Worm (Caenorhabditis elegans) whole organism, young adult: Measurements from ENCODE around the gene lin-54.

Experiments used
- B0035.1 ChIP-seq: sonication (generic microtip); optimal IDR thresholded peaks from 2 replicates; lab custom pipeline; 2016; ENCODE audit warnings: missing genetic modification characterization, mild to moderate bottlenecking, missing compliant biosample characterization, missing genotype, missing genetic modification reagents
- B0336.3 ChIP-seq: fragments of 200-800 bp; sonication (Bioruptor generic); IDR thresholded peaks from 2 replicates; pipeline ENCODE4 v1.3.6; 2022; ENCODE audit warnings: missing genetic modification characterization, missing compliant biosample characterization
- C17E4.6 ChIP-seq: fragments of 200-800 bp; sonication (Bioruptor generic); IDR thresholded peaks from 2 replicates; pipeline ENCODE4 v1.3.6; 2022; ENCODE audit warnings: missing genetic modification reagents, missing genetic modification characterization, missing compliant biosample characterization
- D2030.7 ChIP-seq: fragments of 200-800 bp; sonication (Bioruptor generic); IDR thresholded peaks from 2 replicates; pipeline ENCODE4 v1.3.6; 2022; ENCODE audit warnings: missing genetic modification reagents, missing genetic modification characterization, missing compliant biosample characterization
- F33H1.4 ChIP-seq: fragments of 200-800 bp; sonication (Bioruptor generic); IDR thresholded peaks from 2 replicates; pipeline ENCODE4 v1.3.6; 2022; ENCODE audit warnings: missing genetic modification reagents, missing genetic modification characterization, missing compliant biosample characterization
- F52B5.7 ChIP-seq: sonication (generic microtip); optimal IDR thresholded peaks from 2 replicates; lab custom pipeline; 2016; ENCODE audit warnings: mild to moderate bottlenecking, missing genetic modification characterization, missing compliant biosample characterization
- F57A8.1 ChIP-seq: fragments of 200-800 bp; sonication (Bioruptor generic); optimal IDR thresholded peaks from 2 replicates; lab custom pipeline; 2018; ENCODE audit warnings: mild to moderate bottlenecking, missing genetic modification characterization, moderate library complexity, missing compliant biosample characterization
- K11D2.4 ChIP-seq: fragments of 200-800 bp; sonication (Bioruptor generic); IDR thresholded peaks from 2 replicates; pipeline ENCODE4 v1.3.6; 2022; ENCODE audit warnings: missing genetic modification reagents, missing genetic modification characterization, missing compliant biosample characterization
- Y53F4B.3 ChIP-seq: fragments of 200-800 bp; sonication (Bioruptor generic); IDR thresholded peaks from 2 replicates; pipeline ENCODE4 v1.3.6; 2022; ENCODE audit warnings: missing genetic modification reagents, missing genetic modification characterization, missing compliant biosample characterization
- Y53G8AR.9 ChIP-seq: fragments of 200-800 bp; sonication (Bioruptor generic); conservative IDR thresholded peaks from 2 replicates; pipeline ENCODE4 v1.3.6; 2022; ENCODE audit warnings: missing genetic modification reagents, missing genetic modification characterization, missing compliant biosample characterization
- Y67H2A.10 ChIP-seq: fragments of 200-800 bp; sonication (Bioruptor generic); conservative IDR thresholded peaks from 2 replicates; pipeline ENCODE4 v1.3.6; 2022; ENCODE audit warnings: missing genetic modification reagents, missing genetic modification characterization, missing compliant biosample characterization
- akir-1 ChIP-seq: fragments of 200-800 bp; sonication (Bioruptor generic); optimal IDR thresholded peaks from 2 replicates; lab custom pipeline; 2018; ENCODE audit warnings: mild to moderate bottlenecking, missing genetic modification characterization, moderate library complexity, missing compliant biosample characterization
- atf-7 ChIP-seq: sonication (generic microtip); optimal IDR thresholded peaks from 2 replicates; lab custom pipeline; 2017; ENCODE audit warnings: mild to moderate bottlenecking, missing genetic modification characterization, missing compliant biosample characterization
- attf-6 ChIP-seq: fragments of 200-800 bp; sonication (Bioruptor generic); IDR thresholded peaks from 2 replicates; pipeline ENCODE4 v1.3.6; 2022; ENCODE audit warnings: missing genetic modification reagents, missing genetic modification characterization, missing compliant biosample characterization
- bed-1 ChIP-seq: fragments of 200-800 bp; sonication (Bioruptor generic); IDR thresholded peaks from 2 replicates; pipeline ENCODE4 v1.3.6; 2022; ENCODE audit warnings: missing genetic modification reagents, missing genetic modification characterization, missing compliant biosample characterization
- ccch-3 ChIP-seq: fragments of 200-800 bp; sonication (Bioruptor generic); optimal IDR thresholded peaks from 2 replicates; lab custom pipeline; 2018; ENCODE audit warnings: mild to moderate bottlenecking, missing genetic modification characterization, missing compliant biosample characterization
- cebp-1 ChIP-seq, 2 experiments: fragments of 200-800 bp in 1 of 2; sonication (Bioruptor generic) in 1 of 2; sonication (generic microtip) in 1 of 2; IDR thresholded peaks in 1 of 2; optimal IDR thresholded peaks in 1 of 2; 2 replicates each; pipeline versions ENCODE4 v1.3.6 to Lab custom; 2017 to 2022; ENCODE audit warnings: missing compliant biosample characterization in 2 of 2, missing genetic modification characterization in 2 of 2, mild to moderate bottlenecking in 1 of 2, missing genetic modification reagents in 1 of 2, moderate library complexity in 1 of 2
- cebp-2 ChIP-seq: fragments of 200-800 bp; sonication (Bioruptor generic); IDR thresholded peaks from 2 replicates; pipeline ENCODE4 v1.3.6; 2022; ENCODE audit warnings: missing genetic modification characterization, missing compliant biosample characterization
- ceh-100 ChIP-seq: fragments of 200-800 bp; sonication (Bioruptor generic); IDR thresholded peaks from 2 replicates; pipeline ENCODE4 v1.3.6; 2022; ENCODE audit warnings: missing genetic modification reagents, missing genetic modification characterization, missing compliant biosample characterization
- die-1 ChIP-seq: sonication (generic microtip); optimal IDR thresholded peaks from 2 replicates; lab custom pipeline; 2016; ENCODE audit warnings: missing genotype, mild to moderate bottlenecking, missing genetic modification characterization, missing compliant biosample characterization
- dox-1 ChIP-seq: fragments of 200-800 bp; sonication (Bioruptor generic); IDR thresholded peaks from 2 replicates; pipeline ENCODE4 v1.3.6; 2022; ENCODE audit warnings: missing genetic modification reagents, missing genetic modification characterization, missing compliant biosample characterization
- dpl-1 ChIP-seq: fragments of 150-350 bp; optimal IDR thresholded peaks from 2 replicates; lab custom pipeline; 2014; ENCODE audit warnings: missing biosample characterization, missing genetic modification reagents, missing genetic modification characterization
- egrh-3 ChIP-seq: fragments of 200-800 bp; sonication (Bioruptor generic); IDR thresholded peaks from 2 replicates; pipeline ENCODE4 v1.3.6; 2022; ENCODE audit warnings: missing genetic modification reagents, missing genetic modification characterization, missing compliant biosample characterization
- ets-4 ChIP-seq: fragments of 200-800 bp; sonication (Bioruptor generic); optimal IDR thresholded peaks from 2 replicates; lab custom pipeline; 2018; ENCODE audit warnings: mild to moderate bottlenecking, missing genetic modification characterization, missing compliant biosample characterization
- gei-17 ChIP-seq: fragments of 200-800 bp; sonication (Bioruptor generic); optimal IDR thresholded peaks from 2 replicates; lab custom pipeline; 2018; ENCODE audit warnings: mild to moderate bottlenecking, missing genetic modification characterization, missing compliant biosample characterization
- him-1 ChIP-seq: sonication (generic microtip); optimal IDR thresholded peaks from 2 replicates; lab custom pipeline; 2016; ENCODE audit warnings: missing genotype, missing genetic modification reagents, missing genetic modification characterization, missing compliant biosample characterization
- hmg-1.2 ChIP-seq: fragments of 200-800 bp; sonication (Bioruptor generic); IDR thresholded peaks from 2 replicates; pipeline ENCODE4 v1.3.6; 2022; ENCODE audit warnings: missing genetic modification reagents, missing genetic modification characterization, missing compliant biosample characterization
- hrde-1 ChIP-seq: sonication (generic microtip); optimal IDR thresholded peaks from 2 replicates; lab custom pipeline; 2016; ENCODE audit warnings: missing genetic modification characterization, mild to moderate bottlenecking, missing compliant biosample characterization, moderate library complexity, missing genotype, missing genetic modification reagents, borderline replicate concordance
- lin-40 ChIP-seq: sonication (generic microtip); optimal IDR thresholded peaks from 2 replicates; lab custom pipeline; 2016; ENCODE audit warnings: missing genetic modification characterization, mild to moderate bottlenecking, missing compliant biosample characterization, missing genotype, missing genetic modification reagents
- lin-54 ChIP-seq: fragments of 200-800 bp; sonication (Bioruptor generic); optimal IDR thresholded peaks from 2 replicates; lab custom pipeline; 2018; ENCODE audit warnings: mild to moderate bottlenecking, missing genetic modification characterization, missing compliant biosample characterization
- madf-10 ChIP-seq: sonication (generic microtip); optimal IDR thresholded peaks from 2 replicates; lab custom pipeline; 2016; ENCODE audit warnings: mild to moderate bottlenecking, missing genetic modification characterization, missing compliant biosample characterization
- mel-28 ChIP-seq: sonication (generic microtip); optimal IDR thresholded peaks from 2 replicates; lab custom pipeline; 2016; ENCODE audit warnings: borderline replicate concordance, mild to moderate bottlenecking, missing genetic modification characterization, missing compliant biosample characterization
- nfya-1 ChIP-seq: sonication (generic microtip); optimal IDR thresholded peaks from 2 replicates; lab custom pipeline; 2017; ENCODE audit warnings: antibody characterized with exemption, missing compliant biosample characterization, missing genetic modification characterization, borderline replicate concordance; ENCODE audit not compliant: insufficient read depth
- nhr-120 ChIP-seq: fragments of 200-800 bp; sonication (Bioruptor generic); IDR thresholded peaks from 2 replicates; pipeline ENCODE4 v1.3.6; 2022; ENCODE audit warnings: missing genetic modification characterization, missing compliant biosample characterization
- rec-8 ChIP-seq, 2 experiments: sonication (generic microtip); optimal IDR thresholded peaks; 2 replicates each; lab custom pipeline; 2016; ENCODE audit warnings: mild to moderate bottlenecking in 2 of 2, missing genetic modification characterization in 2 of 2, missing genetic modification reagents in 2 of 2, missing genotype in 2 of 2, missing biosample characterization in 1 of 2, missing compliant biosample characterization in 1 of 2, moderate library complexity in 1 of 2
- rpc-1 ChIP-seq, 2 experiments: fragments of 150-350 bp in 1 of 2; sonication (generic microtip) in 1 of 2; optimal IDR thresholded peaks; 2 replicates each; lab custom pipeline; 2014 to 2018; ENCODE audit warnings: missing biosample characterization in 1 of 2, missing genetic modification characterization in 1 of 2, missing genetic modification reagents in 1 of 2, missing genotype in 1 of 2
- snpc-1.3 ChIP-seq: sonication (generic microtip); optimal IDR thresholded peaks from 2 replicates; lab custom pipeline; 2017; ENCODE audit warnings: missing genetic modification characterization, mild to moderate bottlenecking, missing compliant biosample characterization, antibody characterized with exemption, moderate library complexity, missing genotype, missing genetic modification reagents; ENCODE audit not compliant: insufficient read depth
- somi-1 ChIP-seq: fragments of 200-800 bp; sonication (Bioruptor generic); optimal IDR thresholded peaks from 2 replicates; lab custom pipeline; 2018; ENCODE audit warnings: mild to moderate bottlenecking, missing genetic modification characterization, missing compliant biosample characterization
- tbx-9 ChIP-seq: sonication (generic microtip); optimal IDR thresholded peaks from 2 replicates; lab custom pipeline; 2016; ENCODE audit warnings: borderline replicate concordance, missing genetic modification characterization, inconsistent platforms, missing compliant biosample characterization
- tlf-1 ChIP-seq: fragments of 200-800 bp; sonication (Bioruptor generic); optimal IDR thresholded peaks from 2 replicates; lab custom pipeline; 2018; ENCODE audit warnings: mild to moderate bottlenecking, missing genetic modification characterization, missing compliant biosample characterization
- zim-3 ChIP-seq: sonication (generic microtip); optimal IDR thresholded peaks from 2 replicates; lab custom pipeline; 2017; ENCODE audit warnings: mild to moderate bottlenecking, missing genetic modification characterization, moderate library complexity, missing compliant biosample characterization
- ztf-22 ChIP-seq: fragments of 200-800 bp; sonication (Bioruptor generic); optimal IDR thresholded peaks from 2 replicates; lab custom pipeline; 2018; ENCODE audit warnings: mild to moderate bottlenecking, missing genetic modification characterization, moderate library complexity, missing compliant biosample characterization
- ztf-25 ChIP-seq: fragments of 200-800 bp; sonication (Bioruptor generic); IDR thresholded peaks from 2 replicates; pipeline ENCODE4 v1.3.6; 2022; ENCODE audit warnings: missing genetic modification reagents, missing genetic modification characterization, missing compliant biosample characterization
- ztf-6 ChIP-seq: fragments of 200-800 bp; sonication (Bioruptor generic); IDR thresholded peaks from 2 replicates; pipeline ENCODE4 v1.3.6; 2022; ENCODE audit warnings: missing genetic modification reagents, missing genetic modification characterization, missing compliant biosample characterization

lin-54 gene

ce11 chrIV:13238943-13239861, 1.6 kb upstream of the lin-54 start, which contains the start of gene tag-115 (continued):
- peak; percentile 20 for TF ChIP-seq rec-8 (tag; optimal IDR thresholded peaks at IDR 0.05; lab: Kevin White, UChicago)
- TF ChIP-seq him-1 (tag; lab: Kevin White, UChicago): no peak
- TF ChIP-seq dpl-1 (GFP tag; lab: Kevin White, UChicago): no peak
- peak; percentile 98 for TF ChIP-seq hrde-1 (tag; lab: Kevin White, UChicago)
- TF ChIP-seq bed-1 (GFP tag; lab: Robert Waterston, UW): 0 out of 2 replicates have a peak, but pooled peaks have one; percentile 15
- peak; percentile 83 for TF ChIP-seq B0336.3
- TF ChIP-seq lin-40 (tag; lab: Kevin White, UChicago): peak; percentile 20
- peak; percentile 43; the same call in 1 of the 2 replicates for TF ChIP-seq D2030.7 (GFP tag; lab: Robert Waterston, UW)
- no peak for TF ChIP-seq B0035.1 (tag; lab: Kevin White, UChicago)
- no peak; the same call in none of the 2 replicates for TF ChIP-seq F33H1.4 (GFP tag; lab: Robert Waterston, UW)
- TF ChIP-seq ets-4: no peak
- TF ChIP-seq Y53F4B.3 (GFP tag; lab: Robert Waterston, UW): no peak
- peak; percentile 75 for TF ChIP-seq dox-1 (GFP tag; lab: Robert Waterston, UW)
- peak; percentile 52; the same call in 1 of the 2 replicates for TF ChIP-seq C17E4.6 (GFP tag; lab: Robert Waterston, UW)
- TF ChIP-seq akir-1 (GFP tag; lab: Kevin White, UChicago): no peak
- TF ChIP-seq K11D2.4 (GFP tag; lab: Robert Waterston, UW): no peak
- no peak for TF ChIP-seq ztf-6 (GFP tag; lab: Robert Waterston, UW)
- TF ChIP-seq ccch-3: no peak
- TF ChIP-seq die-1: peak; percentile 63
- TF ChIP-seq attf-6 (GFP tag; lab: Robert Waterston, UW): peak; percentile 91
- peak; percentile 94 for TF ChIP-seq snpc-1.3 (tag; lab: Kevin White, UChicago)
- no peak for TF ChIP-seq nhr-120 (GFP tag; lab: Robert Waterston, UW)
- no peak for TF ChIP-seq nfya-1
- TF ChIP-seq ztf-25 (GFP tag; lab: Robert Waterston, UW): no peak
- TF ChIP-seq lin-54 (GFP tag; lab: Kevin White, UChicago): peak; percentile 92
- no peak for TF ChIP-seq F57A8.1 (GFP tag; lab: Kevin White, UChicago)
- TF ChIP-seq egrh-3 (GFP tag; lab: Robert Waterston, UW): no peak
- TF ChIP-seq gei-17 (GFP tag; lab: Kevin White, UChicago): no peak
- TF ChIP-seq Y53G8AR.9 (GFP tag; lab: Robert Waterston, UW): peak; percentile 53; the same call in 1 of the 2 replicates
- no peak for TF ChIP-seq mel-28 (tag; lab: Kevin White, UChicago)
- TF ChIP-seq rpc-1 (optimal IDR thresholded peaks at IDR 0.05; lab: Kevin White, UChicago): no peak
- peak; percentile 62 for TF ChIP-seq rpc-1 (tag; optimal IDR thresholded peaks at IDR 0.05; lab: Kevin White, UChicago)
- no peak for TF ChIP-seq madf-10 (tag; lab: Kevin White, UChicago)
- no peak for TF ChIP-seq F52B5.7 (tag; lab: Kevin White, UChicago)
- TF ChIP-seq somi-1 (GFP tag; lab: Kevin White, UChicago): no peak
- TF ChIP-seq zim-3: no peak
- TF ChIP-seq hmg-1.2 (GFP tag; lab: Robert Waterston, UW): peak; percentile 44; the same call in 1 of the 2 replicates
- TF ChIP-seq tbx-9 (tag; lab: Kevin White, UChicago): no peak
- TF ChIP-seq tlf-1: peak; percentile 72
- TF ChIP-seq ztf-22 (GFP tag; lab: Kevin White, UChicago): no peak
- TF ChIP-seq cebp-2 (GFP tag; lab: Robert Waterston, UW): peak; percentile 91
- TF ChIP-seq ceh-100 (GFP tag; lab: Robert Waterston, UW): peak; percentile 29; the same call in 1 of the 2 replicates
- TF ChIP-seq cebp-1 (GFP tag; IDR thresholded peaks at IDR 0.05; lab: Robert Waterston, UW): no peak
- TF ChIP-seq cebp-1 (tag; optimal IDR thresholded peaks at IDR 0.05; lab: Kevin White, UChicago): peak; percentile 51
- peak; percentile 22 for TF ChIP-seq atf-7 (tag; lab: Kevin White, UChicago)
- TF ChIP-seq Y67H2A.10 (GFP tag; lab: Robert Waterston, UW): no peak
